Fruit fly (Drosophila melanogaster): ENCODE results near the gene NAAT1.

Gene NAAT1

DNA sequence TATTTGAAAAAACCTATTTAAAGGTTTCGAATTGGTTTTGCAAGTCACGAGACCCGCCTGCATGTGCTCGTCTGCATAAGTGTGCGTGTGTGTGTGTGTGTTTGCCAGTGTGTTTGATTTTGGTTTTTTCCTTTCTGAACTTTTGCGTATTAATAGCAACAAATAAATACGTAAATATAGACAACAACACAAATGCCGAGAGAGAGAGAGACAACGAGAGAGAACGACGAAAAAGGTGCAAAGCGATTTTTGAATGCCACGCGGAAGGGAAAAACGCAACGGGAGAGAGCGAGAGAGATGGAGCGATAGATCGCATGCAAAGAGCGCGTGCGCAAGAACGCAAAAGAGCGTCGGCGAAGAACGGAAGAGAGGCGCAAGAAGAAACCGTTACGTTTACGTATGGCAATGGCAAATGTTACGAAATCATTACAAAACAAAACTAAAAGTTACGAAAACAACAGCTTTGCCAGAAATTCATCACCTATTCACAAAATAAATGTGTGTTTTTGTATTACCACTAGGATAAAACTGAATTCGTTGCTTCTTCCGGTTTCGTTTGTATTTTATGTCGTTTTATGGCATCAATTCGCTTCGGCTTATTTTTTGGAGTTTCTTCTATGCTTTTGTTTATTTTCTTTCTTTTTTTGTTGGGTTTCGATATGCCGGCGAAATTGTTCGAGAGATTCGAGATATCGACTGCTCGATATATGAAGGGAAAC is 7.3 kb upstream of the NAAT1 start (continued):
- TF ChIP-seq fu2 (GFP tag; optimal IDR thresholded peaks at IDR 0.05) (no peak), Chrac-16 (GFP tag; optimal IDR thresholded peaks at IDR 0.05) (no peak), nau (GFP tag; optimal IDR thresholded peaks at IDR 0.05) (no peak), dm (GFP tag; optimal IDR thresholded peaks at IDR 0.05) (peak; percentile 54), sna (GFP tag; IDR thresholded peaks at IDR 0.05; ENCODE audit: partially characterized antibody) (0 out of 2 replicates have a peak, but pooled peaks have one; percentile 16), ci (GFP tag; IDR thresholded peaks at IDR 0.05) (no peak), CG7987 (GFP tag; optimal IDR thresholded peaks at IDR 0.05) (peak; percentile 81), nom (GFP tag; optimal IDR thresholded peaks at IDR 0.05) (peak; percentile 16), CG15479 (GFP tag; optimal IDR thresholded peaks at IDR 0.05) (peak; percentile 64), ewg (GFP tag; optimal IDR thresholded peaks at IDR 0.05) (peak; percentile 79), sd (tag; optimal IDR thresholded peaks at IDR 0.05) (peak; percentile 64), CG1832 (GFP tag; optimal IDR thresholded peaks at IDR 0.05) (peak; percentile 78)

DNA sequence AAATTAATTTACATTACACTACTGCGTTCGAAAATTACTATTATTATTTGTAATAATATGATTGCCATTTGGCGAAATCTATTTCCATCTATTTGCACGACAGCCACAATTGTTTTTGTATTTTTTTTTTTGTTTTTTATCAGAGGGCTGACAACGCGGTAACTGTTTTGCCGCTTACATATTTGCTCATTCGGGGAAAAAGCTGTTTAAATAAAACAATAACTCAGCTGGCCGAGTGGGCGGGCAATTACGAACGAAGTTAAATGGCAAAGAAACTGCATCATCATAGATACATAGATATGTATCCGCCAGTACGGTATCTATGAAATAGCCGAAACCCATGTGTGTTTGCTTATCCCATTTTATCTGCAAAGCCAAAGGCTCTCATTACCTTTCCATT is 1.8 kb downstream of the NAAT1 start:
- TF ChIP-seq gem (tag; optimal IDR thresholded peaks at IDR 0.05) = no peak
- peak; percentile 17 for TF ChIP-seq CG34376 (GFP tag; optimal IDR thresholded peaks at IDR 0.05)
- TF ChIP-seq CG11456 (GFP tag; IDR thresholded peaks at IDR 0.05) = no peak
- TF ChIP-seq CG13296 (GFP tag; optimal IDR thresholded peaks at IDR 0.05) = peak; percentile 39
- no peak for TF ChIP-seq ash1 (GFP tag; optimal IDR thresholded peaks at IDR 0.05)
- TF ChIP-seq cwo (GFP tag; optimal IDR thresholded peaks at IDR 0.05) = peak; percentile 3
- peak; percentile 34 for TF ChIP-seq PHDP (tag; optimal IDR thresholded peaks at IDR 0.05)
- no peak for TF ChIP-seq toy (GFP tag; IDR thresholded peaks at IDR 0.05)
- TF ChIP-seq CG3281 (GFP tag; optimal IDR thresholded peaks at IDR 0.05) = peak; percentile 37
- TF ChIP-seq Hmr (GFP tag; optimal IDR thresholded peaks at IDR 0.05) = peak; percentile 65
- peak; percentile 35 for TF ChIP-seq BtbVII (GFP tag; optimal IDR thresholded peaks at IDR 0.05)
- TF ChIP-seq CG6813 (GFP tag; optimal IDR thresholded peaks at IDR 0.05) = peak; percentile 21
- peak; percentile 12 for TF ChIP-seq CG12659 (GFP tag; optimal IDR thresholded peaks at IDR 0.05)
- no peak for TF ChIP-seq CG15269 (tag; optimal IDR thresholded peaks at IDR 0.05)
- TF ChIP-seq nerfin-1 (tag; optimal IDR thresholded peaks at IDR 0.05) = no peak
- no peak for TF ChIP-seq phol (tag; optimal IDR thresholded peaks at IDR 0.05)
- peak; percentile 71 for TF ChIP-seq CG18599 (GFP tag; optimal IDR thresholded peaks at IDR 0.05)
- TF ChIP-seq CG43689 (GFP tag; IDR thresholded peaks at IDR 0.05) = no peak
- no peak for TF ChIP-seq Atf3 (GFP tag; optimal IDR thresholded peaks at IDR 0.05)
- no peak for TF ChIP-seq CG8290 (GFP tag; optimal IDR thresholded peaks at IDR 0.05)
- peak in 1 of 2 experiments; percentile 10 for TF ChIP-seq CG8290 (tag; optimal IDR thresholded peaks at IDR 0.05)
- TF ChIP-seq CG17568 (GFP tag; optimal IDR thresholded peaks at IDR 0.05) = peak; percentile 20
- TF ChIP-seq trh (GFP tag; optimal IDR thresholded peaks at IDR 0.05) = no peak
- TF ChIP-seq Meics (GFP tag; optimal IDR thresholded peaks at IDR 0.05) = peak; percentile 50
- TF ChIP-seq Hr3 (GFP tag; optimal IDR thresholded peaks at IDR 0.05) = no peak
- peak; percentile 15 for TF ChIP-seq CG6765 (GFP tag; optimal IDR thresholded peaks at IDR 0.05)
- peak; percentile 31 for TF ChIP-seq CG15514 (GFP tag; optimal IDR thresholded peaks at IDR 0.05)
- TF ChIP-seq danr (GFP tag; IDR thresholded peaks at IDR 0.05) = no peak
- peak; percentile 4 for TF ChIP-seq CG12071 (GFP tag; optimal IDR thresholded peaks at IDR 0.05)
- TF ChIP-seq CG2120 (GFP tag; optimal IDR thresholded peaks at IDR 0.05) = peak; percentile 3
- peak; percentile 9 for TF ChIP-seq scrt (GFP tag; optimal IDR thresholded peaks at IDR 0.05)
- TF ChIP-seq CG10209 (GFP tag; optimal IDR thresholded peaks at IDR 0.05) = no peak
- no peak for TF ChIP-seq tup (GFP tag; optimal IDR thresholded peaks at IDR 0.05)
- peak; percentile 17 for TF ChIP-seq odd (GFP tag; optimal IDR thresholded peaks at IDR 0.05)
- no peak for TF ChIP-seq Fer3 (tag; optimal IDR thresholded peaks at IDR 0.05)

Measured in whole organism, embryonic.